Worm (Caenorhabditis elegans) whole organism, young adult: ENCODE data around the gene ZK1098.9.
A peak's percentile ranks its signal among the peaks of the same experiment; 100 is the strongest.

ENCODE experiments used
- B0019.2 ChIP-seq: fragments of 200-800 bp; sonication (Bioruptor generic); conservative IDR thresholded peaks from 2 replicates; pipeline ENCODE4 v1.3.6; 2022; ENCODE audit warnings: missing genetic modification reagents, missing genetic modification characterization, missing compliant biosample characterization
- B0336.3 ChIP-seq: fragments of 200-800 bp; sonication (Bioruptor generic); IDR thresholded peaks from 2 replicates; pipeline ENCODE4 v1.3.6; 2022; ENCODE audit warnings: missing genetic modification characterization, missing compliant biosample characterization
- D2030.7 ChIP-seq: fragments of 200-800 bp; sonication (Bioruptor generic); IDR thresholded peaks from 2 replicates; pipeline ENCODE4 v1.3.6; 2022; ENCODE audit warnings: missing genetic modification reagents, missing genetic modification characterization, missing compliant biosample characterization
- F10E7.11 ChIP-seq: sonication (generic microtip); optimal IDR thresholded peaks from 2 replicates; lab custom pipeline; 2017; ENCODE audit warnings: mild to moderate bottlenecking, missing genetic modification characterization, moderate library complexity, missing compliant biosample characterization
- F22D6.2 ChIP-seq: sonication (generic microtip); optimal IDR thresholded peaks from 2 replicates; lab custom pipeline; 2016; ENCODE audit warnings: mild to moderate bottlenecking, missing genetic modification characterization, missing compliant biosample characterization
- F23B12.7 ChIP-seq: sonication (generic microtip); optimal IDR thresholded peaks from 2 replicates; lab custom pipeline; 2017; ENCODE audit warnings: missing genetic modification characterization, mild to moderate bottlenecking, missing compliant biosample characterization, antibody characterized with exemption, moderate library complexity; ENCODE audit not compliant: insufficient read depth
- F52B5.7 ChIP-seq: sonication (generic microtip); optimal IDR thresholded peaks from 2 replicates; lab custom pipeline; 2016; ENCODE audit warnings: mild to moderate bottlenecking, missing genetic modification characterization, missing compliant biosample characterization
- F55B11.4 ChIP-seq: sonication (generic microtip); optimal IDR thresholded peaks from 2 replicates; lab custom pipeline; 2016; ENCODE audit warnings: missing compliant biosample characterization, missing genetic modification characterization, borderline replicate concordance; ENCODE audit not compliant: insufficient read depth
- Y53G8AR.9 ChIP-seq: fragments of 200-800 bp; sonication (Bioruptor generic); conservative IDR thresholded peaks from 2 replicates; pipeline ENCODE4 v1.3.6; 2022; ENCODE audit warnings: missing genetic modification reagents, missing genetic modification characterization, missing compliant biosample characterization
- ZK185.1 ChIP-seq: sonication (generic microtip); optimal IDR thresholded peaks from 2 replicates; lab custom pipeline; 2016; ENCODE audit warnings: mild to moderate bottlenecking, missing genetic modification characterization, missing compliant biosample characterization; ENCODE audit not compliant: poor library complexity, severe bottlenecking
- akir-1 ChIP-seq: fragments of 200-800 bp; sonication (Bioruptor generic); optimal IDR thresholded peaks from 2 replicates; lab custom pipeline; 2018; ENCODE audit warnings: mild to moderate bottlenecking, missing genetic modification characterization, moderate library complexity, missing compliant biosample characterization
- ama-1 ChIP-seq, 3 experiments: fragments of 150-350 bp in 1 of 3; sonication (generic microtip) in 2 of 3; optimal IDR thresholded peaks; 2 replicates each; lab custom pipeline; 2014 to 2018; ENCODE audit warnings: missing biosample characterization in 2 of 3, missing genetic modification characterization in 2 of 3, missing genetic modification reagents in 2 of 3
- aptf-2 ChIP-seq: fragments of 200-800 bp; sonication (Bioruptor generic); conservative IDR thresholded peaks from 2 replicates; pipeline ENCODE4 v1.3.6; 2022; ENCODE audit warnings: missing genetic modification reagents, missing genetic modification characterization, missing compliant biosample characterization
- attf-3 ChIP-seq: fragments of 200-800 bp; sonication (Bioruptor generic); conservative IDR thresholded peaks from 2 replicates; pipeline ENCODE4 v1.3.6; 2022; ENCODE audit warnings: missing genetic modification reagents, missing genetic modification characterization, missing compliant biosample characterization
- attf-5 ChIP-seq: fragments of 200-800 bp; sonication (Bioruptor generic); optimal IDR thresholded peaks from 2 replicates; lab custom pipeline; 2018; ENCODE audit warnings: mild to moderate bottlenecking, missing genetic modification characterization, missing compliant biosample characterization
- bed-1 ChIP-seq: fragments of 200-800 bp; sonication (Bioruptor generic); IDR thresholded peaks from 2 replicates; pipeline ENCODE4 v1.3.6; 2022; ENCODE audit warnings: missing genetic modification reagents, missing genetic modification characterization, missing compliant biosample characterization
- ccch-3 ChIP-seq: fragments of 200-800 bp; sonication (Bioruptor generic); optimal IDR thresholded peaks from 2 replicates; lab custom pipeline; 2018; ENCODE audit warnings: mild to moderate bottlenecking, missing genetic modification characterization, missing compliant biosample characterization
- ceh-79 ChIP-seq: sonication (generic microtip); optimal IDR thresholded peaks from 2 replicates; lab custom pipeline; 2017; ENCODE audit warnings: mild to moderate bottlenecking, missing genetic modification characterization, missing compliant biosample characterization
- ekl-4 ChIP-seq: fragments of 200-800 bp; sonication (Bioruptor generic); IDR thresholded peaks from 2 replicates; pipeline ENCODE4 v1.3.6; 2022; ENCODE audit warnings: missing genetic modification reagents, missing genetic modification characterization, missing compliant biosample characterization
- gei-17 ChIP-seq: fragments of 200-800 bp; sonication (Bioruptor generic); optimal IDR thresholded peaks from 2 replicates; lab custom pipeline; 2018; ENCODE audit warnings: mild to moderate bottlenecking, missing genetic modification characterization, missing compliant biosample characterization
- hlh-12 ChIP-seq: sonication (generic microtip); optimal IDR thresholded peaks from 2 replicates; lab custom pipeline; 2016; ENCODE audit warnings: missing genetic modification characterization, missing compliant biosample characterization
- hmg-20 ChIP-seq: fragments of 200-800 bp; sonication (Bioruptor generic); IDR thresholded peaks from 2 replicates; pipeline ENCODE4 v1.3.6; 2022; ENCODE audit warnings: missing genetic modification reagents, missing genetic modification characterization, missing compliant biosample characterization
- hsf-1 ChIP-seq: fragments of 200-800 bp; sonication (Bioruptor generic); IDR thresholded peaks from 2 replicates; pipeline ENCODE4 v1.3.6; 2022; ENCODE audit warnings: missing genetic modification reagents, missing genetic modification characterization, missing compliant biosample characterization
- lag-1 ChIP-seq: fragments of 200-800 bp; sonication (Bioruptor generic); IDR thresholded peaks from 2 replicates; pipeline ENCODE4 v1.3.6; 2022; ENCODE audit warnings: missing genetic modification reagents, missing genetic modification characterization, missing compliant biosample characterization
- let-526 ChIP-seq: fragments of 200-800 bp; sonication (Bioruptor generic); IDR thresholded peaks from 2 replicates; pipeline ENCODE4 v1.3.6; 2022; ENCODE audit warnings: missing genetic modification reagents, missing genetic modification characterization, missing compliant biosample characterization
- lin-54 ChIP-seq: fragments of 200-800 bp; sonication (Bioruptor generic); optimal IDR thresholded peaks from 2 replicates; lab custom pipeline; 2018; ENCODE audit warnings: mild to moderate bottlenecking, missing genetic modification characterization, missing compliant biosample characterization
- lsl-1 ChIP-seq: fragments of 200-800 bp; sonication (Bioruptor generic); optimal IDR thresholded peaks from 2 replicates; lab custom pipeline; 2018; ENCODE audit warnings: mild to moderate bottlenecking, missing genetic modification characterization, moderate library complexity, missing compliant biosample characterization
- madf-8 ChIP-seq: fragments of 200-800 bp; sonication (Bioruptor generic); conservative IDR thresholded peaks from 2 replicates; pipeline ENCODE4 v1.3.6; 2022; ENCODE audit warnings: missing genetic modification reagents, missing genetic modification characterization, missing compliant biosample characterization
- mcd-1 ChIP-seq: fragments of 200-800 bp; sonication (Bioruptor generic); IDR thresholded peaks from 2 replicates; pipeline ENCODE4 v1.3.6; 2022; ENCODE audit warnings: missing genetic modification reagents, missing genetic modification characterization, missing compliant biosample characterization
- mel-28 ChIP-seq: sonication (generic microtip); optimal IDR thresholded peaks from 2 replicates; lab custom pipeline; 2016; ENCODE audit warnings: borderline replicate concordance, mild to moderate bottlenecking, missing genetic modification characterization, missing compliant biosample characterization
- nfyb-1 ChIP-seq: fragments of 200-800 bp; sonication (Bioruptor generic); IDR thresholded peaks from 2 replicates; pipeline ENCODE4 v1.3.6; 2022; ENCODE audit warnings: missing genetic modification reagents, missing genetic modification characterization, missing compliant biosample characterization
- nhr-120 ChIP-seq: fragments of 200-800 bp; sonication (Bioruptor generic); IDR thresholded peaks from 2 replicates; pipeline ENCODE4 v1.3.6; 2022; ENCODE audit warnings: missing genetic modification characterization, missing compliant biosample characterization
- nhr-80 ChIP-seq: sonication (generic microtip); optimal IDR thresholded peaks from 2 replicates; lab custom pipeline; 2016; ENCODE audit warnings: missing genetic modification characterization, missing compliant biosample characterization
- nhr-90 ChIP-seq: sonication (generic microtip); optimal IDR thresholded peaks from 2 replicates; lab custom pipeline; 2016; ENCODE audit warnings: missing genotype, mild to moderate bottlenecking, missing genetic modification characterization, missing compliant biosample characterization
- pha-4 ChIP-seq: fragments of 150-350 bp; sonication (generic microtip); optimal IDR thresholded peaks from 2 replicates; lab custom pipeline; 2014; ENCODE audit warnings: missing biosample characterization, missing genetic modification reagents, missing genetic modification characterization
- sdz-38 ChIP-seq: sonication (generic microtip); optimal IDR thresholded peaks from 2 replicates; lab custom pipeline; 2016; ENCODE audit warnings: missing genotype, missing genetic modification characterization, missing compliant biosample characterization
- sea-2 ChIP-seq: fragments of 200-800 bp; sonication (Bioruptor generic); IDR thresholded peaks from 2 replicates; pipeline ENCODE4 v1.3.6; 2022; ENCODE audit warnings: missing genetic modification characterization, missing compliant biosample characterization
- somi-1 ChIP-seq: fragments of 200-800 bp; sonication (Bioruptor generic); optimal IDR thresholded peaks from 2 replicates; lab custom pipeline; 2018; ENCODE audit warnings: mild to moderate bottlenecking, missing genetic modification characterization, missing compliant biosample characterization
- tbp1 ChIP-seq: fragments of 200-800 bp; sonication (Bioruptor generic); optimal IDR thresholded peaks from 2 replicates; lab custom pipeline; 2018; ENCODE audit warnings: mild to moderate bottlenecking, missing genetic modification characterization, missing compliant biosample characterization
- unc-130 ChIP-seq: sonication (generic microtip); optimal IDR thresholded peaks from 2 replicates; lab custom pipeline; 2016; ENCODE audit warnings: missing genetic modification reagents, missing genetic modification characterization, missing compliant biosample characterization
- ztf-18 ChIP-seq: sonication (generic microtip); optimal IDR thresholded peaks from 2 replicates; lab custom pipeline; 2016; ENCODE audit warnings: missing genotype, mild to moderate bottlenecking, missing genetic modification characterization, missing compliant biosample characterization
- ztf-22 ChIP-seq: fragments of 200-800 bp; sonication (Bioruptor generic); optimal IDR thresholded peaks from 2 replicates; lab custom pipeline; 2018; ENCODE audit warnings: mild to moderate bottlenecking, missing genetic modification characterization, moderate library complexity, missing compliant biosample characterization
- ztf-25 ChIP-seq: fragments of 200-800 bp; sonication (Bioruptor generic); IDR thresholded peaks from 2 replicates; pipeline ENCODE4 v1.3.6; 2022; ENCODE audit warnings: missing genetic modification reagents, missing genetic modification characterization, missing compliant biosample characterization
- ztf-6 ChIP-seq: fragments of 200-800 bp; sonication (Bioruptor generic); IDR thresholded peaks from 2 replicates; pipeline ENCODE4 v1.3.6; 2022; ENCODE audit warnings: missing genetic modification reagents, missing genetic modification characterization, missing compliant biosample characterization

ZK1098.9 gene

ce11 chrIII:9504347-9504746, 39.9 kb upstream of the ZK1098.9 start (continued):
- no peak for TF ChIP-seq ztf-6
- TF ChIP-seq madf-8 (GFP tag; lab: Robert Waterston, UW): peak; percentile 92
- TF ChIP-seq F22D6.2 (tag; lab: Kevin White, UChicago): no peak
- no peak for TF ChIP-seq F10E7.11 (tag; lab: Kevin White, UChicago)
- TF ChIP-seq lin-54 (GFP tag; lab: Kevin White, UChicago): peak; percentile 25
- no peak for TF ChIP-seq nhr-90
- no peak for TF ChIP-seq F52B5.7 (tag; lab: Kevin White, UChicago)
- no peak for TF ChIP-seq hlh-12 (tag; lab: Kevin White, UChicago)
- no peak for TF ChIP-seq ceh-79 (tag; lab: Kevin White, UChicago)
- TF ChIP-seq nhr-120 (GFP tag; lab: Robert Waterston, UW): no peak
- no peak; the same call in 1 of the 2 replicates for TF ChIP-seq Y53G8AR.9 (GFP tag; lab: Robert Waterston, UW)
- TF ChIP-seq unc-130 (GFP tag; lab: Kevin White, UChicago): peak; percentile 24
- no peak for TF ChIP-seq tbp1 (GFP tag; lab: Kevin White, UChicago)
- TF ChIP-seq aptf-2 (GFP tag; lab: Robert Waterston, UW): no peak
- no peak for TF ChIP-seq bed-1 (GFP tag; lab: Robert Waterston, UW)
- TF ChIP-seq B0336.3 (GFP tag; lab: Robert Waterston, UW): no peak
- TF ChIP-seq nfyb-1 (GFP tag; lab: Robert Waterston, UW): 0 out of 2 replicates have a peak, but pooled peaks have one; percentile 55
- no peak for TF ChIP-seq hmg-20 (GFP tag; lab: Robert Waterston, UW)
- no peak for TF ChIP-seq ccch-3
- no peak for TF ChIP-seq lag-1 (GFP tag; lab: Robert Waterston, UW)
- no peak for TF ChIP-seq ztf-25
- no peak for TF ChIP-seq somi-1 (GFP tag; lab: Kevin White, UChicago)
- TF ChIP-seq attf-5 (GFP tag; lab: Kevin White, UChicago): no peak
- TF ChIP-seq mcd-1: peak; percentile 45

- TF ChIP-seq ztf-18 (tag; lab: Kevin White, UChicago) (no peak), F23B12.7 (peak; percentile 25), nhr-80 (tag; lab: Kevin White, UChicago) (peak; percentile 63), mcd-1 (peak; percentile 38; the same call in 1 of the 2 replicates), pha-4 (tag; lab: Kevin White, UChicago) (no peak), attf-5 (GFP tag; lab: Kevin White, UChicago) (peak; percentile 39), attf-3 (GFP tag; lab: Robert Waterston, UW) (no peak), tbp1 (GFP tag; lab: Kevin White, UChicago) (no peak), F22D6.2 (tag; lab: Kevin White, UChicago) (no peak)
Measured at ce11 chrIII:9507799-9508198, 36.4 kb upstream of the ZK1098.9 start, which contains the start of gene vha-14. vha-14 (plus strand) TSS chrIII:9508100.

- TF ChIP-seq pha-4 (tag; lab: Kevin White, UChicago) (no peak), D2030.7 (GFP tag; lab: Robert Waterston, UW) (no peak), sdz-38 (tag; lab: Kevin White, UChicago) (no peak), mcd-1 (0 out of 2 replicates have a peak, but pooled peaks have one; percentile 19), B0019.2 (0 out of 2 replicates have a peak, but pooled peaks have one; percentile 43), ekl-4 (GFP tag; lab: Robert Waterston, UW) (no peak), gei-17 (peak; percentile 24), ztf-22 (no peak), lsl-1 (GFP tag; lab: Kevin White, UChicago) (no peak), ztf-25 (no peak), hsf-1 (peak; percentile 57; the same call in 1 of the 2 replicates), F55B11.4 (tag; lab: Kevin White, UChicago) (no peak), mel-28 (tag; lab: Kevin White, UChicago) (no peak), F10E7.11 (tag; lab: Kevin White, UChicago) (no peak), sea-2 (no peak), let-526 (GFP tag; lab: Robert Waterston, UW) (no peak), unc-130 (GFP tag; lab: Kevin White, UChicago) (peak; percentile 3), ZK185.1 (peak; percentile 10), nhr-80 (tag; lab: Kevin White, UChicago) (no peak), ama-1 (optimal IDR thresholded peaks at IDR 0.05; lab: Kevin White, UChicago) (peak; percentile 41), ama-1 (GFP tag; optimal IDR thresholded peaks at IDR 0.05; lab: Kevin White, UChicago) (peak in 1 of 2 experiments; percentile 21), akir-1 (no peak)
Measured at ce11 chrIII:9509764-9510370, 34.4 kb upstream of the ZK1098.9 start.
